Worm (Caenorhabditis elegans): ENCODE results near the gene cpna-4.

cpna-4 gene

ce11 chrIV:15381826-15382225, 20.5 kb downstream of the cpna-4 start:
- TF ChIP-seq aha-1 (tag) (no peak), snpc-1.2 (GFP tag; IDR thresholded peaks at IDR 0.05) (peak; percentile 81)

ce11 chrIV:15382539-15382938, 21.2 kb downstream of the cpna-4 start:
- TF ChIP-seq dmd-9 (GFP tag; IDR thresholded peaks at IDR 0.05) (no peak), F44E2.7 (GFP tag; IDR thresholded peaks at IDR 0.05) (no peak), aha-1 (tag) (peak; percentile 2)

ce11 chrIV:15385181-15385580, 23.8 kb downstream of the cpna-4 start:
- TF ChIP-seq nhr-28 (tag; optimal IDR thresholded peaks at IDR 0.05) = peak; percentile 47
- TF ChIP-seq hlh-30 (tag; optimal IDR thresholded peaks at IDR 0.05; ENCODE audit: insufficient read depth) = peak; percentile 31
- no peak for TF ChIP-seq daf-16 (GFP tag; optimal IDR thresholded peaks at IDR 0.05)
- TF ChIP-seq daf-16 (tag; optimal IDR thresholded peaks at IDR 0.05) = peak; percentile 73
- TF ChIP-seq nhr-77 (tag; optimal IDR thresholded peaks at IDR 0.05) = peak; percentile 64
- TF ChIP-seq unc-39 (tag; optimal IDR thresholded peaks at IDR 0.05) = no peak
- TF ChIP-seq dmd-6 (GFP tag; IDR thresholded peaks at IDR 0.05) = peak; percentile 81; the same call in 1 of the 2 replicates
- TF ChIP-seq nhr-48 (tag; optimal IDR thresholded peaks at IDR 0.05) = peak; percentile 71
- TF ChIP-seq cey-2 (tag; optimal IDR thresholded peaks at IDR 0.05; ENCODE audit: borderline replicate concordance, insufficient read depth) = peak; percentile 0
- TF ChIP-seq nhr-6 (tag; optimal IDR thresholded peaks at IDR 0.05) = no peak
- TF ChIP-seq pqm-1 (tag; optimal IDR thresholded peaks at IDR 0.05) = peak; percentile 57
- peak; percentile 83 for TF ChIP-seq dve-1 (tag; optimal IDR thresholded peaks at IDR 0.05; ENCODE audit: insufficient read depth)
- no peak for TF ChIP-seq sdz-12 (GFP tag; optimal IDR thresholded peaks at IDR 0.05)
- TF ChIP-seq mxl-3 (GFP tag; optimal IDR thresholded peaks at IDR 0.05) = no peak

ce11 chrIV:15390927-15391326, 29.6 kb downstream of the cpna-4 start, which contains the start of gene Y73F8A.1159:
Gene Y73F8A.1159, minus strand, starts transcription at chrIV:15391027.
- no peak for TF ChIP-seq vab-7 (GFP tag; IDR thresholded peaks at IDR 0.05)
- TF ChIP-seq nhr-237 (tag; optimal IDR thresholded peaks at IDR 0.05) = no peak
- peak; percentile 71 for TF ChIP-seq aha-1 (tag)
- TF ChIP-seq F49E8.2 (tag; optimal IDR thresholded peaks at IDR 0.05; ENCODE audit: borderline replicate concordance) = no peak

ce11 chrIV:15391549-15391948, 30.2 kb downstream of the cpna-4 start:
- no peak for TF ChIP-seq ceh-28 (tag; optimal IDR thresholded peaks at IDR 0.05)
- TF ChIP-seq ceh-62 (tag; optimal IDR thresholded peaks at IDR 0.05) = no peak
- TF ChIP-seq nhr-102 (tag; optimal IDR thresholded peaks at IDR 0.05) = no peak
- no peak for TF ChIP-seq Y48G9A.11 (GFP tag; IDR thresholded peaks at IDR 0.05)
- no peak for TF ChIP-seq D1046.2 (GFP tag; IDR thresholded peaks at IDR 0.05)
- TF ChIP-seq lin-38 (GFP tag; IDR thresholded peaks at IDR 0.05) = no peak
- no peak for TF ChIP-seq set-16 (GFP tag; IDR thresholded peaks at IDR 0.05)
- TF ChIP-seq sdz-12 (GFP tag; optimal IDR thresholded peaks at IDR 0.05) = no peak
- no peak for TF ChIP-seq pha-4 (GFP tag; IDR thresholded peaks at IDR 0.05)
- no peak for TF ChIP-seq pha-4 (tag; optimal IDR thresholded peaks at IDR 0.05)
- no peak for TF ChIP-seq spr-3 (GFP tag; optimal IDR thresholded peaks at IDR 0.05)
- no peak for TF ChIP-seq rbr-2 (tag; optimal IDR thresholded peaks at IDR 0.05)
- TF ChIP-seq zfp-2 (tag; optimal IDR thresholded peaks at IDR 0.05) = no peak
- no peak for TF ChIP-seq lim-7 (GFP tag; IDR thresholded peaks at IDR 0.05)

ce11 chrIV:15393186-15393585, 31.8 kb downstream of the cpna-4 start:
- TF ChIP-seq mxl-2 (GFP tag; conservative IDR thresholded peaks at IDR 0.05) = no peak
- TF ChIP-seq Y75B8A.6 (GFP tag; IDR thresholded peaks at IDR 0.05) = no peak
- no peak for TF ChIP-seq mes-2 (tag; optimal IDR thresholded peaks at IDR 0.05; ENCODE audit: poor library complexity, severe bottlenecking)
- TF ChIP-seq nhr-48 (tag; optimal IDR thresholded peaks at IDR 0.05) = peak; percentile 9
- peak; percentile 40 for TF ChIP-seq dve-1 (tag; optimal IDR thresholded peaks at IDR 0.05; ENCODE audit: insufficient read depth)
- TF ChIP-seq daf-16 (GFP tag; optimal IDR thresholded peaks at IDR 0.05) = no peak
- TF ChIP-seq daf-16 (tag; optimal IDR thresholded peaks at IDR 0.05) = peak; percentile 68
- TF ChIP-seq nhr-77 (tag; optimal IDR thresholded peaks at IDR 0.05) = peak; percentile 54
- TF ChIP-seq mdl-1 (tag; optimal IDR thresholded peaks at IDR 0.05) = peak in 1 of 2 experiments; percentile 69
- TF ChIP-seq ceh-44 (GFP tag; IDR thresholded peaks at IDR 0.05) = no peak
- TF ChIP-seq F44E2.7 (GFP tag; IDR thresholded peaks at IDR 0.05) = no peak
- TF ChIP-seq ceh-82 (tag; optimal IDR thresholded peaks at IDR 0.05) = no peak
- TF ChIP-seq dmd-6 (GFP tag; IDR thresholded peaks at IDR 0.05) = peak; percentile 66
- TF ChIP-seq lir-3 (tag; optimal IDR thresholded peaks at IDR 0.05) = no peak
- peak; percentile 64 for TF ChIP-seq nhr-28 (tag; optimal IDR thresholded peaks at IDR 0.05)
- no peak for TF ChIP-seq arid-1 (GFP tag; conservative IDR thresholded peaks at IDR 0.05)
- no peak for TF ChIP-seq mdt-29 (GFP tag; IDR thresholded peaks at IDR 0.05)

All from whole organism, L4 larva.